Worm (Caenorhabditis elegans): ENCODE results near the gene F54F7.10.

DNA sequence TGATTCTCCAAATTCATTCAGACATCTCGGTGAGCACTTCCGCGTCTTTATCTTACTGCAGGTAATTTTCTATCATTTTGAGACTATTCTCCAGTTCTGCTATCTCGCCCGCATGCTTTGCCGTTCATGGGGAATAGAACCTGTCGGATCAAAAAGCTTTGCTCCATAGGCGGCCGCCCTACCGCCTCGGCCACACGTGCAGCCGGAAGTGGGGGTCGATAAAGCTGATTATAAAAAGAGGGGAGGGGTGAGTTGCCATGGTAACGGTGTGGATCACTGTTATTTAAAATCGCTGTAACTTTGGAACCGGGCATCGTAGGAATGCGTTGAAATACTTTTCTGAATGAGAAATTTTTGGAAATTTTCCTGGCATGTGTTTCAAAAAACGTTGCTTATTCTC lies 7.0 kb downstream of the F54F7.10 start:
- TF ChIP-seq ztf-29 (GFP tag; IDR thresholded peaks at IDR 0.05) (no peak), ztf-23 (GFP tag; IDR thresholded peaks at IDR 0.05) (no peak)

Data from whole organism, midembryonic.